Fruit fly (Drosophila melanogaster) whole organism, embryonic: ENCODE results near the gene CG46439.
"Not testable (repeated sequence)": the region's sequence is repeated elsewhere in the genome, so short reads cannot be mapped to it uniquely, and the experiment has no call there.

Experiments used
- CG11695 ChIP-seq: fragments of 200-800 bp; sonication (Bioruptor generic); IDR thresholded peaks from 3 replicates; pipeline ENCODE4 v1.3.6; 2022; ENCODE audit warnings: missing biosample characterization, missing genetic modification characterization
- CG16813 ChIP-seq: fragments of 200-800 bp; sonication (Bioruptor generic); IDR thresholded peaks from 3 replicates; pipeline ENCODE4 v1.3.6; 2022; ENCODE audit warnings: missing biosample characterization, missing genetic modification characterization; ENCODE audit not compliant: partially characterized antibody
- CG3281 ChIP-seq: fragments of 200-800 bp; sonication (Bioruptor generic); optimal IDR thresholded peaks from 3 replicates; lab custom pipeline; 2017; ENCODE audit warnings: missing biosample characterization, mild to moderate bottlenecking, missing genetic modification characterization
- Neu2 ChIP-seq: fragments of 200-800 bp; sonication (Bioruptor generic); optimal IDR thresholded peaks from 3 replicates; lab custom pipeline; 2016; ENCODE audit warnings: missing biosample characterization, missing genetic modification characterization, borderline replicate concordance
- dm ChIP-seq: fragments of 200-800 bp; sonication (Bioruptor generic); optimal IDR thresholded peaks from 3 replicates; lab custom pipeline; 2016; ENCODE audit warnings: missing biosample characterization, missing genetic modification characterization
- dmrt11E ChIP-seq: fragments of 200-800 bp; sonication (Bioruptor generic); optimal IDR thresholded peaks from 3 replicates; lab custom pipeline; 2018; ENCODE audit warnings: missing biosample characterization, mild to moderate bottlenecking, missing genetic modification characterization, moderate library complexity
- ken ChIP-seq: fragments of 200-800 bp; sonication (Bioruptor generic); IDR thresholded peaks from 3 replicates; pipeline ENCODE4 v1.3.6; 2022; ENCODE audit warnings: missing biosample characterization, missing genetic modification characterization
- pros ChIP-seq: fragments of 200-800 bp; sonication (Bioruptor generic); optimal IDR thresholded peaks from 3 replicates; lab custom pipeline; 2019; ENCODE audit warnings: missing biosample characterization, mild to moderate bottlenecking, missing genetic modification characterization, moderate library complexity
- sr ChIP-seq: fragments of 200-800 bp; sonication (Bioruptor generic); IDR thresholded peaks from 3 replicates; pipeline ENCODE4 v1.3.6; 2022; ENCODE audit warnings: missing biosample characterization, missing genetic modification characterization
- tna ChIP-seq: fragments of 200-800 bp; sonication (Bioruptor generic); IDR thresholded peaks from 2 replicates; pipeline ENCODE4 v1.3.6; 2022; ENCODE audit warnings: missing biosample characterization, missing genetic modification characterization; ENCODE audit not compliant: partially characterized antibody

dm6 chr3L:11134886-11135285, 38.8 kb upstream of the CG46439 start, which contains the start of gene CG14143:
- TF ChIP-seq ken (GFP tag; lab: Robert Waterston, UW); sr (GFP tag; lab: Robert Waterston, UW); CG11695 (GFP tag; lab: Robert Waterston, UW); dm (GFP tag; lab: Kevin White, UChicago); tna (GFP tag; lab: Robert Waterston, UW); CG3281; dmrt11E; Neu2; pros (GFP tag; lab: Kevin White, UChicago): not testable (repeated sequence)
- TF ChIP-seq CG16813 (GFP tag; lab: Robert Waterston, UW): 0 out of 3 replicates have a peak, but pooled peaks have one; percentile 14
